In the genomic region with DNA sequence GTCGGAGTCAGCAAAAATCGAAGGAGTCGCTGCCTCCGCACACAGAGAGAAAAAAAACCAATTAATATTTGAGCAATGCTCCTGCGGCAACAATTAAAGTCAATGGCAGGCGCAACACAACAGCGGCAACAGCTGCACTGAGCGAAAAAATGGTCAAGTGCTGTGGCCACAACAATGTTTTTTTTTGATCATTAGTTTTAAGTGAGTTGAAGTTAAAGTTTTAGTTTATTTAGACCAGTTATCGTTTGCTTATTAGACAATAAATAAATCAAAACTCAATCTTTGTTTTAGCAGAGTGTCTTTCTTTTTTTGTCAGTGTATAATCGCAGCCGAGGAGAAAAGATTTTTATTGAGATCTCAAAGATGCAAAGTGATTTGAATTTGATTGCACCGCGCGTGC, we compare ENCODE assay signal across 2 fruit fly cellular contexts.
TF ChIP-seq lines count a peak whose summit lies in the region.

No protein-coding gene starts in this region.

TF ChIP-seq in whole organism, prepupa, 60 proteins besides CTCF, POLR2A, EP300 and RAD21 (continued from another document):
- TF ChIP-seq CG6792 (GFP tag; optimal IDR thresholded peaks at IDR 0.05; lab: Kevin White, UChicago) (peak; percentile 44), CG8632 (GFP tag; optimal IDR thresholded peaks at IDR 0.05; lab: Kevin White, UChicago) (peak; percentile 41), CG8119 (GFP tag; IDR thresholded peaks at IDR 0.05; lab: Robert Waterston, UW) (no peak), ss (GFP tag; optimal IDR thresholded peaks at IDR 0.05; lab: Kevin White, UChicago) (peak in 1 of 2 experiments; percentile 35), Smox (GFP tag; optimal IDR thresholded peaks at IDR 0.05; lab: Kevin White, UChicago) (peak; percentile 68), CG9139 (GFP tag; optimal IDR thresholded peaks at IDR 0.05; lab: Kevin White, UChicago) (no peak), Eip75B (GFP tag; optimal IDR thresholded peaks at IDR 0.05; lab: Kevin White, UChicago) (peak; percentile 44), Eip93F (GFP tag; optimal IDR thresholded peaks at IDR 0.05; lab: Kevin White, UChicago) (peak; percentile 4), CG11294 (GFP tag; IDR thresholded peaks at IDR 0.05; lab: Robert Waterston, UW) (no peak), Sox102F (GFP tag; optimal IDR thresholded peaks at IDR 0.05; lab: Kevin White, UChicago) (peak; percentile 68), cyc (GFP tag; optimal IDR thresholded peaks at IDR 0.05; lab: Kevin White, UChicago) (peak; percentile 69), CG8319 (GFP tag; optimal IDR thresholded peaks at IDR 0.05; lab: Kevin White, UChicago) (no peak), Sox15 (GFP tag; optimal IDR thresholded peaks at IDR 0.05; lab: Kevin White, UChicago) (peak; percentile 10), CG4318 (GFP tag; optimal IDR thresholded peaks at IDR 0.05; lab: Kevin White, UChicago) (no peak), Lpt (GFP tag; optimal IDR thresholded peaks at IDR 0.05; lab: Kevin White, UChicago) (no peak), CG7368 (GFP tag; optimal IDR thresholded peaks at IDR 0.05; lab: Kevin White, UChicago) (no peak), vri (GFP tag; optimal IDR thresholded peaks at IDR 0.05; lab: Kevin White, UChicago) (peak; percentile 37), fd59A (GFP tag; optimal IDR thresholded peaks at IDR 0.05; lab: Kevin White, UChicago) (peak; percentile 58), CG1621 (tag; optimal IDR thresholded peaks at IDR 0.05; lab: Kevin White, UChicago) (peak; percentile 8), dac (GFP tag; optimal IDR thresholded peaks at IDR 0.05; lab: Kevin White, UChicago) (no peak), esn (GFP tag; optimal IDR thresholded peaks at IDR 0.05; lab: Kevin White, UChicago) (peak; percentile 79), CG15336 (GFP tag; IDR thresholded peaks at IDR 0.05; lab: Robert Waterston, UW) (no peak), fkh (GFP tag; optimal IDR thresholded peaks at IDR 0.05; lab: Kevin White, UChicago) (no peak), CG10669 (GFP tag; optimal IDR thresholded peaks at IDR 0.05; lab: Kevin White, UChicago) (peak; percentile 48), dsx (GFP tag; optimal IDR thresholded peaks at IDR 0.05; lab: Kevin White, UChicago; ENCODE audit: poor library complexity, severe bottlenecking) (peak; percentile 11), Blimp-1 (GFP tag; optimal IDR thresholded peaks at IDR 0.05; lab: Kevin White, UChicago) (no peak), Ets21C (GFP tag; optimal IDR thresholded peaks at IDR 0.05; lab: Kevin White, UChicago) (peak; percentile 60), Hr39 (GFP tag; optimal IDR thresholded peaks at IDR 0.05; lab: Kevin White, UChicago) (peak; percentile 76), lz (GFP tag; optimal IDR thresholded peaks at IDR 0.05; lab: Kevin White, UChicago) (peak; percentile 69), svp (GFP tag; lab: Kevin White, UChicago) (peak; percentile 86), topi (GFP tag; optimal IDR thresholded peaks at IDR 0.05; lab: Kevin White, UChicago) (peak; percentile 77), Hr38 (GFP tag; optimal IDR thresholded peaks at IDR 0.05; lab: Kevin White, UChicago) (no peak), Sox14 (GFP tag; optimal IDR thresholded peaks at IDR 0.05; lab: Kevin White, UChicago) (peak; percentile 37), CG10631 (GFP tag; optimal IDR thresholded peaks at IDR 0.05; lab: Kevin White, UChicago) (peak; percentile 43), CG11762 (GFP tag; optimal IDR thresholded peaks at IDR 0.05; lab: Kevin White, UChicago; ENCODE audit: insufficient read depth) (no peak), CG34406 (GFP tag; optimal IDR thresholded peaks at IDR 0.05; lab: Kevin White, UChicago) (peak; percentile 45), Gug (GFP tag; IDR thresholded peaks at IDR 0.05; lab: Robert Waterston, UW) (no peak)

TF ChIP-seq in whole organism, wandering third instar larva, 38 proteins besides CTCF, POLR2A, EP300 and RAD21 (continued from another document):
- TF ChIP-seq Dfd (GFP tag; optimal IDR thresholded peaks at IDR 0.05; lab: Kevin White, UChicago): no peak
- peak in 1 of 2 experiments; percentile 71 for TF ChIP-seq foxo (GFP tag; optimal IDR thresholded peaks at IDR 0.05; lab: Kevin White, UChicago)
- peak; percentile 4 for TF ChIP-seq Jra (GFP tag; optimal IDR thresholded peaks at IDR 0.05; lab: Kevin White, UChicago)
